Worm (Caenorhabditis elegans): ENCODE measurements around the gene frm-2.

DNA sequence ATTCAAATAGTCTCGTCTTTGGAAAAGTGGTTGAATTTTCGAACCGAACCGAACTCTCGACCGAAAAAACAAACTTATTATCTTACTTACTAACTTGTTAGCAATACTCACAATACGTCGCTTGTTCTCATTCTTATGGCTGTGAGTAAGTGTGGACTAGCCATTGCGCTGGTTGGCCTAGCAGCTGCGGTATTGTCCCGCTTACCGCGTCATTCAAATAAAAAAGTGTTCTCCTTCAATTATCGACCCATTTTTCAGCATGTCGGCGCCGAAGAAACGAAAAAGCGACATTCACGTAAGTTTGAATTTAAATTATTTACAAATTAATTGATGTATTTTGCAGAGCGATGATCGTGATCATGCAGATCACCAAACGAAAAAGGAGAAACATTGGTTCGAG is 22.9 kb downstream of the frm-2 start:
- TF ChIP-seq skn-1 (tag; optimal IDR thresholded peaks at IDR 0.05) (no peak), ZK546.5 (tag; optimal IDR thresholded peaks at IDR 0.05) (no peak), unc-62 (GFP tag; optimal IDR thresholded peaks at IDR 0.05) (no peak), ceh-82 (tag; optimal IDR thresholded peaks at IDR 0.05) (no peak), aly-2 (tag; optimal IDR thresholded peaks at IDR 0.05) (no peak), lsy-2 (tag; optimal IDR thresholded peaks at IDR 0.05) (peak in 1 of 2 experiments; percentile 7), snpc-4 (tag; optimal IDR thresholded peaks at IDR 0.05) (no peak), nhr-11 (tag; optimal IDR thresholded peaks at IDR 0.05) (no peak), lin-39 (tag; optimal IDR thresholded peaks at IDR 0.05) (no peak), fos-1 (tag; optimal IDR thresholded peaks at IDR 0.05) (peak; percentile 13), nhr-77 (tag; optimal IDR thresholded peaks at IDR 0.05) (no peak), F13H6.1 (tag; optimal IDR thresholded peaks at IDR 0.05) (no peak), ama-1 (optimal IDR thresholded peaks at IDR 0.05) (no peak), elt-3 (tag; optimal IDR thresholded peaks at IDR 0.05) (no peak)

Data from whole organism, L2 larva.